Fruit fly (Drosophila melanogaster): ENCODE data around the gene CG14441.

Gene CG14441

dm6 chrX:6699255-6699885 is at the start of gene CG14441 (continued):
- TF ChIP-seq Blimp-1 (GFP tag; optimal IDR thresholded peaks at IDR 0.05) (no peak), CG2129 (GFP tag; IDR thresholded peaks at IDR 0.05; ENCODE audit: partially characterized antibody) (peak; percentile 100), CG18599 (GFP tag; optimal IDR thresholded peaks at IDR 0.05) (peak; percentile 79), CG14050 (GFP tag; IDR thresholded peaks at IDR 0.05) (no peak), ap (GFP tag; IDR thresholded peaks at IDR 0.05) (no peak), Oaz (GFP tag; IDR thresholded peaks at IDR 0.05) (no peak), bowl (GFP tag; IDR thresholded peaks at IDR 0.05) (no peak), CG9215 (GFP tag; IDR thresholded peaks at IDR 0.05) (no peak), pnt (GFP tag; optimal IDR thresholded peaks at IDR 0.05) (no peak), CHES-1-like (GFP tag; optimal IDR thresholded peaks at IDR 0.05) (peak; percentile 25), CG18262 (tag; optimal IDR thresholded peaks at IDR 0.05) (peak; percentile 17), CG4424 (GFP tag; optimal IDR thresholded peaks at IDR 0.05) (peak; percentile 16), Nf-YB (GFP tag; optimal IDR thresholded peaks at IDR 0.05) (peak; percentile 32), Sry-β (GFP tag; optimal IDR thresholded peaks at IDR 0.05) (peak; percentile 96), CkIIα-i1 (GFP tag; IDR thresholded peaks at IDR 0.05) (no peak), esg (GFP tag; conservative IDR thresholded peaks at IDR 0.05) (no peak), Asciz (GFP tag; optimal IDR thresholded peaks at IDR 0.05) (peak; percentile 18), CG12071 (GFP tag; optimal IDR thresholded peaks at IDR 0.05) (no peak), peb (GFP tag; IDR thresholded peaks at IDR 0.05) (no peak), CG9876 (GFP tag; optimal IDR thresholded peaks at IDR 0.05) (peak; percentile 19), jumu (GFP tag; optimal IDR thresholded peaks at IDR 0.05) (peak; percentile 12), caup (GFP tag; optimal IDR thresholded peaks at IDR 0.05; ENCODE audit: severe bottlenecking) (peak; percentile 80), CG7786 (GFP tag; optimal IDR thresholded peaks at IDR 0.05) (peak; percentile 30), CG33557 (GFP tag; optimal IDR thresholded peaks at IDR 0.05) (peak; percentile 39), Eip74EF (GFP tag; optimal IDR thresholded peaks at IDR 0.05) (peak in 1 of 2 experiments; percentile 66), CG15479 (GFP tag; optimal IDR thresholded peaks at IDR 0.05) (peak; percentile 78), chm (GFP tag; IDR thresholded peaks at IDR 0.05) (no peak; the same call in 1 of the 2 replicates), Bteb2 (GFP tag; optimal IDR thresholded peaks at IDR 0.05) (peak; percentile 47), lbe (GFP tag; optimal IDR thresholded peaks at IDR 0.05) (peak; percentile 43), CG2199 (GFP tag; IDR thresholded peaks at IDR 0.05) (0 out of 3 replicates have a peak, but pooled peaks have one; percentile 20), chif (GFP tag; optimal IDR thresholded peaks at IDR 0.05) (no peak)

dm6 chrX:6654198-6654831 is 45.0 kb upstream of the CG14441 start, which contains the start of the genes CG3226 and Cdc7:
CG3226 (minus strand) TSS chrX:6654248.
Cdc7 (plus strand) TSS chrX:6654541.
- peak; percentile 44; the same call in 1 of the 2 replicates for TF ChIP-seq CG14441 (GFP tag; IDR thresholded peaks at IDR 0.05)
- peak; percentile 48 for TF ChIP-seq Usf (GFP tag; optimal IDR thresholded peaks at IDR 0.05)
- TF ChIP-seq CG30020 (tag; optimal IDR thresholded peaks at IDR 0.05): peak; percentile 61
- peak; percentile 57 for TF ChIP-seq slou (GFP tag; optimal IDR thresholded peaks at IDR 0.05)
- TF ChIP-seq CG4360 (GFP tag; IDR thresholded peaks at IDR 0.05): 0 out of 2 replicates have a peak, but pooled peaks have one; percentile 8
- peak; percentile 75 for TF ChIP-seq knrl (GFP tag; IDR thresholded peaks at IDR 0.05; ENCODE audit: partially characterized antibody)
- peak; percentile 52 for TF ChIP-seq org-1 (GFP tag; optimal IDR thresholded peaks at IDR 0.05)
- peak; percentile 23 for TF ChIP-seq zen (tag; optimal IDR thresholded peaks at IDR 0.05)
- peak; percentile 26 for TF ChIP-seq CG4282 (GFP tag; optimal IDR thresholded peaks at IDR 0.05)
- no peak for TF ChIP-seq Trl (optimal IDR thresholded peaks at IDR 0.05)
- TF ChIP-seq Trl (GFP tag; optimal IDR thresholded peaks at IDR 0.05): peak; percentile 35
- TF ChIP-seq CG8478 (optimal IDR thresholded peaks at IDR 0.05): no peak
- no peak for TF ChIP-seq her (GFP tag; optimal IDR thresholded peaks at IDR 0.05)
- no peak for TF ChIP-seq Bteb2 (GFP tag; optimal IDR thresholded peaks at IDR 0.05)
- TF ChIP-seq Lim3 (GFP tag; IDR thresholded peaks at IDR 0.05): no peak
- no peak for TF ChIP-seq Neu2 (GFP tag; optimal IDR thresholded peaks at IDR 0.05; ENCODE audit: borderline replicate concordance)
- peak; percentile 47 for TF ChIP-seq kah (GFP tag; optimal IDR thresholded peaks at IDR 0.05)
- peak; percentile 56 for TF ChIP-seq Side (GFP tag; optimal IDR thresholded peaks at IDR 0.05)
- peak; percentile 75 for TF ChIP-seq odd (GFP tag; optimal IDR thresholded peaks at IDR 0.05)
- no peak for TF ChIP-seq h (optimal IDR thresholded peaks at IDR 0.05)
- peak; percentile 65 for TF ChIP-seq Hand (GFP tag; optimal IDR thresholded peaks at IDR 0.05)
- peak; percentile 59 for TF ChIP-seq Nf-YB (GFP tag; optimal IDR thresholded peaks at IDR 0.05)

Data from whole organism, embryonic.